Fruit fly (Drosophila melanogaster): Measurements from ENCODE around the gene CG14194.

The CG14194 gene

dm6 chrX:19208014-19208413 is 14.7 kb downstream of the CG14194 start, which contains the start of gene Ulp1:
Gene Ulp1 (minus strand): TSS chrX:19208187.
- no peak for TF ChIP-seq h (optimal IDR thresholded peaks at IDR 0.05)
- TF ChIP-seq psq (optimal IDR thresholded peaks at IDR 0.05): no peak
- TF ChIP-seq Myc (optimal IDR thresholded peaks at IDR 0.05): no peak
- TF ChIP-seq Sin3A (optimal IDR thresholded peaks at IDR 0.05): no peak
- TF ChIP-seq ttk (optimal IDR thresholded peaks at IDR 0.05): no peak
- TF ChIP-seq insv (optimal IDR thresholded peaks at IDR 0.05): no peak

- TF ChIP-seq Myc (optimal IDR thresholded peaks at IDR 0.05) (no peak), Sin3A (optimal IDR thresholded peaks at IDR 0.05) (no peak), h (optimal IDR thresholded peaks at IDR 0.05) (no peak), insv (optimal IDR thresholded peaks at IDR 0.05) (no peak), psq (optimal IDR thresholded peaks at IDR 0.05) (no peak), ttk (optimal IDR thresholded peaks at IDR 0.05) (no peak)
Observed at dm6 chrX:19211982-19212381, 18.6 kb downstream of the CG14194 start, which contains the start of gene CG14195. Gene CG14195 (minus strand): TSS chrX:19212082.

dm6 chrX:19212954-19213353 is 19.6 kb downstream of the CG14194 start, which contains the start of gene Mur18B:
Gene Mur18B (plus strand): TSS chrX:19213254.
- TF ChIP-seq Sin3A (optimal IDR thresholded peaks at IDR 0.05) (no peak), insv (optimal IDR thresholded peaks at IDR 0.05) (no peak), ttk (optimal IDR thresholded peaks at IDR 0.05) (no peak), h (optimal IDR thresholded peaks at IDR 0.05) (no peak), psq (optimal IDR thresholded peaks at IDR 0.05) (no peak), Myc (optimal IDR thresholded peaks at IDR 0.05) (no peak)

dm6 chrX:19215215-19215614 is 21.9 kb downstream of the CG14194 start, which contains the start of gene Muc18B:
Gene Muc18B (plus strand): TSS chrX:19215515.
- TF ChIP-seq psq (optimal IDR thresholded peaks at IDR 0.05): no peak
- TF ChIP-seq Sin3A (optimal IDR thresholded peaks at IDR 0.05): no peak
- TF ChIP-seq h (optimal IDR thresholded peaks at IDR 0.05): no peak
- no peak for TF ChIP-seq insv (optimal IDR thresholded peaks at IDR 0.05)
- no peak for TF ChIP-seq Myc (optimal IDR thresholded peaks at IDR 0.05)
- no peak for TF ChIP-seq ttk (optimal IDR thresholded peaks at IDR 0.05)

dm6 chrX:19216671-19217070 is 23.3 kb downstream of the CG14194 start:
- no peak for TF ChIP-seq Myc (optimal IDR thresholded peaks at IDR 0.05)
- no peak for TF ChIP-seq ttk (optimal IDR thresholded peaks at IDR 0.05)
- no peak for TF ChIP-seq psq (optimal IDR thresholded peaks at IDR 0.05)
- no peak for TF ChIP-seq h (optimal IDR thresholded peaks at IDR 0.05)
- TF ChIP-seq Sin3A (optimal IDR thresholded peaks at IDR 0.05): no peak
- no peak for TF ChIP-seq insv (optimal IDR thresholded peaks at IDR 0.05)

dm6 chrX:19220415-19220814 is 27.1 kb downstream of the CG14194 start, which contains the start of gene CG7884:
Gene CG7884 (plus strand): TSS chrX:19220622.
- TF ChIP-seq Sin3A (optimal IDR thresholded peaks at IDR 0.05) (no peak), ttk (optimal IDR thresholded peaks at IDR 0.05) (no peak), Myc (optimal IDR thresholded peaks at IDR 0.05) (no peak), h (optimal IDR thresholded peaks at IDR 0.05) (no peak)

dm6 chrX:19220963-19221572 is 27.7 kb downstream of the CG14194 start:
- TF ChIP-seq insv (optimal IDR thresholded peaks at IDR 0.05) (no peak), Myc (optimal IDR thresholded peaks at IDR 0.05) (no peak), ttk (optimal IDR thresholded peaks at IDR 0.05) (no peak), Sin3A (optimal IDR thresholded peaks at IDR 0.05) (no peak), psq (optimal IDR thresholded peaks at IDR 0.05) (no peak), h (optimal IDR thresholded peaks at IDR 0.05) (no peak)

- TF ChIP-seq psq (optimal IDR thresholded peaks at IDR 0.05): no peak
- TF ChIP-seq insv (optimal IDR thresholded peaks at IDR 0.05): no peak
- no peak for TF ChIP-seq Sin3A (optimal IDR thresholded peaks at IDR 0.05)
- TF ChIP-seq ttk (optimal IDR thresholded peaks at IDR 0.05): no peak
- no peak for TF ChIP-seq Myc (optimal IDR thresholded peaks at IDR 0.05)
- TF ChIP-seq h (optimal IDR thresholded peaks at IDR 0.05): no peak
Observed at dm6 chrX:19224580-19225303, 31.4 kb downstream of the CG14194 start.

dm6 chrX:19225304-19225640 is 31.9 kb downstream of the CG14194 start:
- TF ChIP-seq psq (optimal IDR thresholded peaks at IDR 0.05) (no peak), ttk (optimal IDR thresholded peaks at IDR 0.05) (no peak), insv (optimal IDR thresholded peaks at IDR 0.05) (no peak), h (optimal IDR thresholded peaks at IDR 0.05) (no peak), Sin3A (optimal IDR thresholded peaks at IDR 0.05) (no peak), Myc (optimal IDR thresholded peaks at IDR 0.05) (no peak)

dm6 chrX:19229855-19230433 is 36.6 kb downstream of the CG14194 start:
- TF ChIP-seq psq (optimal IDR thresholded peaks at IDR 0.05) (no peak), ttk (optimal IDR thresholded peaks at IDR 0.05) (no peak), h (optimal IDR thresholded peaks at IDR 0.05) (no peak), insv (optimal IDR thresholded peaks at IDR 0.05) (no peak), Myc (optimal IDR thresholded peaks at IDR 0.05) (no peak), Sin3A (optimal IDR thresholded peaks at IDR 0.05) (no peak)

- no peak for TF ChIP-seq Myc (optimal IDR thresholded peaks at IDR 0.05)
- TF ChIP-seq Sin3A (optimal IDR thresholded peaks at IDR 0.05): no peak
- no peak for TF ChIP-seq insv (optimal IDR thresholded peaks at IDR 0.05)
- no peak for TF ChIP-seq psq (optimal IDR thresholded peaks at IDR 0.05)
- no peak for TF ChIP-seq h (optimal IDR thresholded peaks at IDR 0.05)
Observed at dm6 chrX:19238613-19239012, 45.3 kb downstream of the CG14194 start.

- no peak for TF ChIP-seq Myc (optimal IDR thresholded peaks at IDR 0.05)
- no peak for TF ChIP-seq ttk (optimal IDR thresholded peaks at IDR 0.05)
- no peak for TF ChIP-seq psq (optimal IDR thresholded peaks at IDR 0.05)
- TF ChIP-seq Sin3A (optimal IDR thresholded peaks at IDR 0.05): no peak
- no peak for TF ChIP-seq h (optimal IDR thresholded peaks at IDR 0.05)
- TF ChIP-seq insv (optimal IDR thresholded peaks at IDR 0.05): no peak
Observed at dm6 chrX:19239365-19239764, 46.0 kb downstream of the CG14194 start.

Measured in Kc167 (cell line).